Worm (Caenorhabditis elegans) whole organism, young adult: Measurements from ENCODE around the gene rol-3.

Experiments
- B0261.1 ChIP-seq: sonication (generic microtip); optimal IDR thresholded peaks from 2 replicates; lab custom pipeline; 2016; ENCODE audit warnings: mild to moderate bottlenecking, missing genetic modification characterization, moderate library complexity, missing compliant biosample characterization
- B0336.3 ChIP-seq: fragments of 200-800 bp; sonication (Bioruptor generic); IDR thresholded peaks from 2 replicates; pipeline ENCODE4 v1.3.6; 2022; ENCODE audit warnings: missing genetic modification characterization, missing compliant biosample characterization
- C06A6.2 ChIP-seq: fragments of 200-800 bp; sonication (Bioruptor generic); conservative IDR thresholded peaks from 2 replicates; pipeline ENCODE4 v1.3.6; 2022; ENCODE audit warnings: missing genetic modification characterization, missing compliant biosample characterization
- D2030.7 ChIP-seq: fragments of 200-800 bp; sonication (Bioruptor generic); IDR thresholded peaks from 2 replicates; pipeline ENCODE4 v1.3.6; 2022; ENCODE audit warnings: missing genetic modification reagents, missing genetic modification characterization, missing compliant biosample characterization
- F10E7.11 ChIP-seq: sonication (generic microtip); optimal IDR thresholded peaks from 2 replicates; lab custom pipeline; 2017; ENCODE audit warnings: mild to moderate bottlenecking, missing genetic modification characterization, moderate library complexity, missing compliant biosample characterization
- F22D6.2 ChIP-seq: sonication (generic microtip); optimal IDR thresholded peaks from 2 replicates; lab custom pipeline; 2016; ENCODE audit warnings: mild to moderate bottlenecking, missing genetic modification characterization, missing compliant biosample characterization
- F37B4.10 ChIP-seq: fragments of 200-800 bp; sonication (Bioruptor generic); IDR thresholded peaks from 2 replicates; pipeline ENCODE4 v1.3.6; 2022; ENCODE audit warnings: missing genetic modification characterization, missing compliant biosample characterization
- F55B11.4 ChIP-seq: sonication (generic microtip); optimal IDR thresholded peaks from 2 replicates; lab custom pipeline; 2016; ENCODE audit warnings: missing compliant biosample characterization, missing genetic modification characterization, borderline replicate concordance; ENCODE audit not compliant: insufficient read depth
- F57C9.4 ChIP-seq: sonication (generic microtip); optimal IDR thresholded peaks from 2 replicates; lab custom pipeline; 2017; ENCODE audit warnings: mild to moderate bottlenecking, missing genetic modification characterization, missing compliant biosample characterization
- Y95B8A.8 ChIP-seq: fragments of 200-800 bp; sonication (Bioruptor generic); IDR thresholded peaks from 2 replicates; pipeline ENCODE4 v1.3.6; 2022; ENCODE audit warnings: missing genetic modification reagents, missing genetic modification characterization, missing compliant biosample characterization
- ama-1 ChIP-seq, 3 experiments: fragments of 150-350 bp in 1 of 3; sonication (generic microtip) in 2 of 3; optimal IDR thresholded peaks; 2 replicates each; lab custom pipeline; 2014 to 2018; ENCODE audit warnings: missing biosample characterization in 2 of 3, missing genetic modification characterization in 2 of 3, missing genetic modification reagents in 2 of 3
- atf-7 ChIP-seq: sonication (generic microtip); optimal IDR thresholded peaks from 2 replicates; lab custom pipeline; 2017; ENCODE audit warnings: mild to moderate bottlenecking, missing genetic modification characterization, missing compliant biosample characterization
- ccch-3 ChIP-seq: fragments of 200-800 bp; sonication (Bioruptor generic); optimal IDR thresholded peaks from 2 replicates; lab custom pipeline; 2018; ENCODE audit warnings: mild to moderate bottlenecking, missing genetic modification characterization, missing compliant biosample characterization
- cebp-1 ChIP-seq, 2 experiments: fragments of 200-800 bp in 1 of 2; sonication (Bioruptor generic) in 1 of 2; sonication (generic microtip) in 1 of 2; IDR thresholded peaks in 1 of 2; optimal IDR thresholded peaks in 1 of 2; 2 replicates each; pipeline versions ENCODE4 v1.3.6 to Lab custom; 2017 to 2022; ENCODE audit warnings: missing compliant biosample characterization in 2 of 2, missing genetic modification characterization in 2 of 2, mild to moderate bottlenecking in 1 of 2, missing genetic modification reagents in 1 of 2, moderate library complexity in 1 of 2
- ceh-58 ChIP-seq: fragments of 200-800 bp; sonication (Bioruptor generic); IDR thresholded peaks from 2 replicates; pipeline ENCODE4 v1.3.6; 2022; ENCODE audit warnings: missing genetic modification characterization, missing compliant biosample characterization
- ceh-79 ChIP-seq: sonication (generic microtip); optimal IDR thresholded peaks from 2 replicates; lab custom pipeline; 2017; ENCODE audit warnings: mild to moderate bottlenecking, missing genetic modification characterization, missing compliant biosample characterization
- dpff-1 ChIP-seq: sonication (generic microtip); optimal IDR thresholded peaks from 2 replicates; lab custom pipeline; 2017; ENCODE audit warnings: mild to moderate bottlenecking, missing genetic modification characterization, missing compliant biosample characterization
- dpl-1 ChIP-seq: fragments of 150-350 bp; optimal IDR thresholded peaks from 2 replicates; lab custom pipeline; 2014; ENCODE audit warnings: missing biosample characterization, missing genetic modification reagents, missing genetic modification characterization
- egl-44 ChIP-seq: fragments of 200-800 bp; sonication (Bioruptor generic); IDR thresholded peaks from 2 replicates; pipeline ENCODE4 v1.3.6; 2022; ENCODE audit warnings: missing genetic modification reagents, missing genetic modification characterization, missing compliant biosample characterization
- ets-4 ChIP-seq: fragments of 200-800 bp; sonication (Bioruptor generic); optimal IDR thresholded peaks from 2 replicates; lab custom pipeline; 2018; ENCODE audit warnings: mild to moderate bottlenecking, missing genetic modification characterization, missing compliant biosample characterization
- gei-17 ChIP-seq: fragments of 200-800 bp; sonication (Bioruptor generic); optimal IDR thresholded peaks from 2 replicates; lab custom pipeline; 2018; ENCODE audit warnings: mild to moderate bottlenecking, missing genetic modification characterization, missing compliant biosample characterization
- hrde-1 ChIP-seq: sonication (generic microtip); optimal IDR thresholded peaks from 2 replicates; lab custom pipeline; 2016; ENCODE audit warnings: missing genetic modification characterization, mild to moderate bottlenecking, missing compliant biosample characterization, moderate library complexity, missing genotype, missing genetic modification reagents, borderline replicate concordance
- hsf-1 ChIP-seq: fragments of 200-800 bp; sonication (Bioruptor generic); IDR thresholded peaks from 2 replicates; pipeline ENCODE4 v1.3.6; 2022; ENCODE audit warnings: missing genetic modification reagents, missing genetic modification characterization, missing compliant biosample characterization
- lin-35 ChIP-seq, 3 experiments: fragments of 150-350 bp in 2 of 3; sonication (generic microtip) in 1 of 3; optimal IDR thresholded peaks; 2 replicates each; lab custom pipeline; 2014 to 2018; ENCODE audit warnings: missing biosample characterization in 3 of 3, missing genetic modification characterization in 3 of 3, missing genetic modification reagents in 3 of 3
- lsl-1 ChIP-seq: fragments of 200-800 bp; sonication (Bioruptor generic); optimal IDR thresholded peaks from 2 replicates; lab custom pipeline; 2018; ENCODE audit warnings: mild to moderate bottlenecking, missing genetic modification characterization, moderate library complexity, missing compliant biosample characterization
- madf-3 ChIP-seq: fragments of 200-800 bp; sonication (Bioruptor generic); IDR thresholded peaks from 2 replicates; pipeline ENCODE4 v1.3.6; 2022; ENCODE audit warnings: missing genetic modification reagents, missing genetic modification characterization, missing compliant biosample characterization
- madf-8 ChIP-seq: fragments of 200-800 bp; sonication (Bioruptor generic); conservative IDR thresholded peaks from 2 replicates; pipeline ENCODE4 v1.3.6; 2022; ENCODE audit warnings: missing genetic modification reagents, missing genetic modification characterization, missing compliant biosample characterization
- mxl-1 ChIP-seq: sonication (generic microtip); optimal IDR thresholded peaks from 2 replicates; lab custom pipeline; 2016; ENCODE audit warnings: missing genetic modification characterization, missing compliant biosample characterization
- nfya-1 ChIP-seq: sonication (generic microtip); optimal IDR thresholded peaks from 2 replicates; lab custom pipeline; 2017; ENCODE audit warnings: antibody characterized with exemption, missing compliant biosample characterization, missing genetic modification characterization, borderline replicate concordance; ENCODE audit not compliant: insufficient read depth
- nhr-80 ChIP-seq: sonication (generic microtip); optimal IDR thresholded peaks from 2 replicates; lab custom pipeline; 2016; ENCODE audit warnings: missing genetic modification characterization, missing compliant biosample characterization
- snpc-3.4 ChIP-seq: sonication (generic microtip); optimal IDR thresholded peaks from 2 replicates; lab custom pipeline; 2017; ENCODE audit warnings: missing genetic modification characterization, mild to moderate bottlenecking, missing compliant biosample characterization, antibody characterized with exemption, moderate library complexity, missing genotype, missing genetic modification reagents
- snpc-4 ChIP-seq, 5 experiments: fragments of 150-350 bp in 1 of 5; sonication (generic microtip) in 4 of 5; optimal IDR thresholded peaks; 2 replicates each; lab custom pipeline; 2014 to 2018; ENCODE audit warnings: missing genetic modification characterization in 5 of 5, missing biosample characterization in 3 of 5, antibody characterized with exemption in 2 of 5, mild to moderate bottlenecking in 2 of 5, missing compliant biosample characterization in 2 of 5, missing genotype in 2 of 5, moderate library complexity in 2 of 5, missing genetic modification reagents in 1 of 5
- xnd-1 ChIP-seq: sonication (generic microtip); optimal IDR thresholded peaks from 2 replicates; lab custom pipeline; 2016; ENCODE audit warnings: missing genotype, missing genetic modification reagents, missing genetic modification characterization, missing compliant biosample characterization
- ztf-18 ChIP-seq: sonication (generic microtip); optimal IDR thresholded peaks from 2 replicates; lab custom pipeline; 2016; ENCODE audit warnings: missing genotype, mild to moderate bottlenecking, missing genetic modification characterization, missing compliant biosample characterization
- ztf-26 ChIP-seq: sonication (generic microtip); optimal IDR thresholded peaks from 2 replicates; lab custom pipeline; 2017; ENCODE audit warnings: missing genetic modification characterization, missing compliant biosample characterization
- ztf-28 ChIP-seq: fragments of 200-800 bp; sonication (Bioruptor generic); IDR thresholded peaks from 2 replicates; pipeline ENCODE4 v1.3.6; 2022; ENCODE audit warnings: missing genetic modification reagents, missing genetic modification characterization, missing compliant biosample characterization
- ztf-6 ChIP-seq: fragments of 200-800 bp; sonication (Bioruptor generic); IDR thresholded peaks from 2 replicates; pipeline ENCODE4 v1.3.6; 2022; ENCODE audit warnings: missing genetic modification reagents, missing genetic modification characterization, missing compliant biosample characterization

The rol-3 gene

ce11 chrV:8188421-8188820, 49.8 kb downstream of the rol-3 start, which contains the start of gene F20D6.15:
Gene F20D6.15 (minus strand): TSS chrV:8188467.
- TF ChIP-seq ets-4 (GFP tag; lab: Kevin White, UChicago) (no peak), ama-1 (optimal IDR thresholded peaks at IDR 0.05; lab: Kevin White, UChicago) (no peak), ama-1 (GFP tag; optimal IDR thresholded peaks at IDR 0.05; lab: Kevin White, UChicago) (no peak), xnd-1 (tag; lab: Kevin White, UChicago) (no peak), madf-3 (GFP tag; lab: Robert Waterston, UW) (no peak), ceh-79 (tag; lab: Kevin White, UChicago) (no peak), F10E7.11 (tag; lab: Kevin White, UChicago) (no peak), hsf-1 (no peak), dpff-1 (tag; lab: Kevin White, UChicago) (no peak), C06A6.2 (GFP tag; lab: Robert Waterston, UW) (no peak), ztf-28 (GFP tag; lab: Robert Waterston, UW) (no peak), snpc-3.4 (tag; lab: Kevin White, UChicago) (no peak), ztf-26 (no peak), mxl-1 (tag; lab: Kevin White, UChicago) (no peak), ztf-6 (GFP tag; lab: Robert Waterston, UW) (no peak), egl-44 (GFP tag; lab: Robert Waterston, UW) (no peak), B0336.3 (GFP tag; lab: Robert Waterston, UW) (no peak)

DNA sequence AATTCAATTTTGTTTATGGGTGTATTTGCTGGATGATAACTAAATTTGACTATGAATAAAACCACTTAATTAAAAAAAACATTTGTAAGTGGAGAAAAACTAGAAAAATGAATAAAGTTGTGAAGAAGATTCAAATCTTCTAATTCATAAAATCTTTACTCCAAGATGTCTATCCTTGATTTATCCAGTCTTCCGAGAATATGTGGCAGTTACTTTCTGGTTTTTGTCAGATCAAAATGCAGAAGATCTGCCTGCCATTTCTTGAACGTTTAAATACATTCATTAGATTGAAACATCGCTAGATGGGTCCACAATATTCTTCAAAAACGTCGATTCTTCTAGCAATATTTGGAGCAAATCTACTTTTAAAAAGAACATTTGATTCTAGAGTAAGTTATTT, 52.5 kb downstream of the rol-3 start, which contains the start of gene F20D6.2:
Gene F20D6.2, plus strand, starts transcription at position 301 of the 400 bp plus-strand sequence.
- TF ChIP-seq F22D6.2 (no peak), hrde-1 (tag; lab: Kevin White, UChicago) (no peak), dpl-1 (no peak), ceh-58 (no peak), C06A6.2 (GFP tag; lab: Robert Waterston, UW) (no peak), D2030.7 (GFP tag; lab: Robert Waterston, UW) (no peak), F55B11.4 (tag; lab: Kevin White, UChicago) (no peak), ztf-6 (GFP tag; lab: Robert Waterston, UW) (no peak), nfya-1 (tag; lab: Kevin White, UChicago) (no peak), Y95B8A.8 (GFP tag; lab: Robert Waterston, UW) (no peak), lin-35 (GFP tag; optimal IDR thresholded peaks at IDR 0.05; lab: Kevin White, UChicago) (no peak), snpc-4 (GFP tag; optimal IDR thresholded peaks at IDR 0.05; lab: Kevin White, UChicago) (no peak), snpc-4 (tag; optimal IDR thresholded peaks at IDR 0.05; lab: Kevin White, UChicago) (no peak), ztf-18 (tag; lab: Kevin White, UChicago) (no peak), F57C9.4 (tag; lab: Kevin White, UChicago) (no peak), gei-17 (GFP tag; lab: Kevin White, UChicago) (no peak), atf-7 (tag; lab: Kevin White, UChicago) (no peak), B0261.1 (tag; lab: Kevin White, UChicago) (no peak), madf-8 (no peak)
- TF ChIP-seq, all 124 proteins: peak for 0

ce11 chrV:8183384-8183783, 54.8 kb downstream of the rol-3 start, which contains the start of gene srp-8:
Gene srp-8 (plus strand): TSS chrV:8183684.
- no peak for TF ChIP-seq F37B4.10 (GFP tag; lab: Robert Waterston, UW)
- no peak for TF ChIP-seq lsl-1 (GFP tag; lab: Kevin White, UChicago)
- no peak for TF ChIP-seq nhr-80
- peak; percentile 59; the same call in 1 of the 2 replicates for TF ChIP-seq cebp-1 (GFP tag; IDR thresholded peaks at IDR 0.05; lab: Robert Waterston, UW)
- no peak for TF ChIP-seq cebp-1 (tag; optimal IDR thresholded peaks at IDR 0.05; lab: Kevin White, UChicago)
- TF ChIP-seq ccch-3 (GFP tag; lab: Kevin White, UChicago), result no peak
